Worm (Caenorhabditis elegans): ENCODE measurements around the gene lact-4.

lact-4 gene

DNA sequence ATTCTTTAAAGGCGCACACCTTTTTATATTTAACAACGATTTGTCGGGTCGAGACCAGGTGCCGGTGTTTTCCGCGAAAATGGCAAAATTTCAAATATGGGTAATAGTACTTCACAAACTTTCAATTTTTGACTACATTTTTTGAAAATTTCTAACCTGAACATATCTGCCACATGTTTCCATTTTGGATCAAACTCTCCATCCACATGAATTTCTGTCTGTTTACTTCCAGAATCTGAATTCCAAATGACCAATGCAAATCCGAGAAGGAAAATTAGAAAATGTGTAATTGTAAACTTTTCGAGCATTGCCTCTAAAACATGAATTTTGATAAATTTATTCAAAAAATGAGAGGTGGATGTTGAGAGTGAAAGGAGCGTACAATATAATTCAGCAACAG is at the start of gene lact-4:
TSS of gene lact-4 (minus strand) at position 313 of the 400 bp plus-strand sequence.
- TF ChIP-seq xnd-1 (tag; optimal IDR thresholded peaks at IDR 0.05) (no peak), B0336.3 (GFP tag; IDR thresholded peaks at IDR 0.05) (no peak), ztf-26 (tag; optimal IDR thresholded peaks at IDR 0.05) (no peak), cebp-2 (GFP tag; IDR thresholded peaks at IDR 0.05) (no peak), madf-3 (GFP tag; IDR thresholded peaks at IDR 0.05) (0 out of 2 replicates have a peak, but pooled peaks have one; percentile 9), lir-1 (GFP tag; conservative IDR thresholded peaks at IDR 0.05) (no peak), F33H1.4 (GFP tag; IDR thresholded peaks at IDR 0.05) (no peak), hmg-20 (GFP tag; IDR thresholded peaks at IDR 0.05) (no peak), ama-1 (optimal IDR thresholded peaks at IDR 0.05) (peak; percentile 51), ama-1 (GFP tag; optimal IDR thresholded peaks at IDR 0.05) (no peak), Y56A3A.18 (GFP tag; IDR thresholded peaks at IDR 0.05) (0 out of 2 replicates have a peak, but pooled peaks have one; percentile 31), mel-28 (tag; optimal IDR thresholded peaks at IDR 0.05; ENCODE audit: borderline replicate concordance) (no peak), lsl-1 (GFP tag; optimal IDR thresholded peaks at IDR 0.05) (peak; percentile 41), efl-1 (GFP tag; optimal IDR thresholded peaks at IDR 0.05) (no peak)

DNA sequence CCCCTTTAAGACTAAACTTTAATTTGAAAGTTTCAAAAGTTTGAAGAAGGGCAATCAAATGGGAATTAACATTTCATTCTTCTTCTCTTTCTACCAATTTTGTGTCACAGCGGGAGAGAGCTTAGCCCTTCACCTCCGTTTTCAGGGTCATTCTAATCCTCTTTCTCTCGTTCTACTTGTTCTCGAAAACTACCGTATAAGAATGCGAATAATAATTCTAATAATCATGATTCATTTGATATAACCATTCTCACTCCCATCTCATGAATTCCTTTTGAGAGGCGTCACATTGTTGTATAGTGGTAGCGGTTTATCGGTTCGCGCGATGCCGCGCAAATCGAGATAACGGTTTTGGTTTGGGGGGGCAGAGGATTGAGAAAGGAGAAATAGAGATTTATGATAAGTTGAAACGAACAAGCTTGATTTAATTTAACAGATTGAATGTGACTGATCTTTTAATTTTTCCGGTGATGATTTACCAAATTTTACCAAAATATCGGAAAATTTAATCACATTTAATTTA is 49.0 kb upstream of the lact-4 start:
- no peak for TF ChIP-seq lin-54 (GFP tag; optimal IDR thresholded peaks at IDR 0.05)
- no peak for TF ChIP-seq D2030.7 (GFP tag; IDR thresholded peaks at IDR 0.05)
- TF ChIP-seq let-607 (tag; optimal IDR thresholded peaks at IDR 0.05), result no peak
- TF ChIP-seq bed-2 (GFP tag; IDR thresholded peaks at IDR 0.05), result no peak
- TF ChIP-seq somi-1 (GFP tag; optimal IDR thresholded peaks at IDR 0.05), result no peak
- TF ChIP-seq F52B5.7 (tag; optimal IDR thresholded peaks at IDR 0.05), result no peak
- no peak for TF ChIP-seq mcd-1 (GFP tag; IDR thresholded peaks at IDR 0.05)
- TF ChIP-seq nfya-2 (GFP tag; IDR thresholded peaks at IDR 0.05), result no peak
- TF ChIP-seq B0035.1 (tag; optimal IDR thresholded peaks at IDR 0.05), result no peak
- TF ChIP-seq let-526 (GFP tag; IDR thresholded peaks at IDR 0.05), result no peak
- TF ChIP-seq ZK185.1 (tag; optimal IDR thresholded peaks at IDR 0.05; ENCODE audit: poor library complexity, severe bottlenecking), result no peak

DNA sequence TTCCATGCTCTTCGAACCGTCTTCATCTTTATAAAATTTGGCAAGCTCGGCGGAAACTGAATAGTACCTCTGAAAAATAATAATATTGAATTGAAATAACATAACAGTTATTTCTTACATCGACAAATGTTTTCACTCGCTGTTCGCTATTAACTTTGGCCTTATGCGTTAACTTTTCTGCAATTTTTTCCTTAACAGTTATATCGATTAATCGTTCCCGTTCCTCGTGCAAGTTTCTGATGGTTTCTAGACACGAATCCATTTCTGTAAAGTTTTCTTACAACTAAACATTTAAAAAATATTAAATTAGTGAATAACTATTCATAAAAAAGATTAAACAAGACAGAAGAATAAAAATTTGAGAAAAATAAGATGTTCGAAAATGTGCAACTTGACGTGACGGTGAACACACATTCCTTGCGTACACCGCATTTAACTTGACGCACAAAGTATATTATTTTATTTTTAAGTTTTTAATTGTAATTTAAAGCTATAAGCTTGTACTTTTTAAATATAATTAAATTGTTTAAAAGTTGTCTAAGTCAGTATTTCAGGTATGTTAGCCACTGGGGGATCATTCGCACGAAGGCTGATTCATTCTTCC is 45.0 kb upstream of the lact-4 start, which contains the start of the genes prp-9 and mrps-18B:
TSS of gene prp-9 (minus strand) at position 264 of the 604 bp plus-strand sequence.
TSS of gene mrps-18B (plus strand) at position 549 of the 604 bp plus-strand sequence.
- TF ChIP-seq hmg-20 (GFP tag; IDR thresholded peaks at IDR 0.05) (no peak), attf-5 (GFP tag; optimal IDR thresholded peaks at IDR 0.05) (peak; percentile 33), mes-4 (tag; optimal IDR thresholded peaks at IDR 0.05) (no peak), madf-6 (GFP tag; IDR thresholded peaks at IDR 0.05) (peak; percentile 66; the same call in 1 of the 2 replicates), snpc-1.3 (tag; optimal IDR thresholded peaks at IDR 0.05; ENCODE audit: insufficient read depth) (peak; percentile 74), mcd-1 (GFP tag; IDR thresholded peaks at IDR 0.05) (0 out of 2 replicates have a peak, but pooled peaks have one; percentile 16), lsy-27 (tag; optimal IDR thresholded peaks at IDR 0.05; ENCODE audit: borderline replicate concordance, insufficient read depth) (no peak), lin-54 (GFP tag; optimal IDR thresholded peaks at IDR 0.05) (peak; percentile 21), F23B12.7 (tag; optimal IDR thresholded peaks at IDR 0.05; ENCODE audit: insufficient read depth) (peak; percentile 27), lsl-1 (GFP tag; optimal IDR thresholded peaks at IDR 0.05) (peak; percentile 34), attf-3 (GFP tag; conservative IDR thresholded peaks at IDR 0.05) (no peak), let-526 (GFP tag; IDR thresholded peaks at IDR 0.05) (no peak), snpc-4 (GFP tag; optimal IDR thresholded peaks at IDR 0.05) (no peak), snpc-4 (tag; optimal IDR thresholded peaks at IDR 0.05) (peak in 1 of 4 experiments; percentile 13)

All from whole organism, young adult.